Worm (Caenorhabditis elegans) whole organism, L4 larva: ENCODE measurements around the gene sul-1.

Experiments used
- D1046.2 ChIP-seq: fragments of 200-800 bp; sonication (Bioruptor generic); IDR thresholded peaks from 2 replicates; pipeline ENCODE4 v1.3.6; 2022; ENCODE audit warnings: missing genetic modification characterization, missing compliant biosample characterization
- F37D6.2 ChIP-seq: sonication (generic microtip); optimal IDR thresholded peaks from 2 replicates; lab custom pipeline; 2016; ENCODE audit warnings: mild to moderate bottlenecking, missing genetic modification characterization, missing compliant biosample characterization
- R02D3.7 ChIP-seq: fragments of 150-350 bp; sonication (generic microtip); optimal IDR thresholded peaks from 3 replicates; lab custom pipeline; 2014; ENCODE audit warnings: missing biosample characterization, missing genetic modification characterization
- Y75B8A.6 ChIP-seq: fragments of 200-800 bp; sonication (Bioruptor generic); IDR thresholded peaks from 2 replicates; pipeline ENCODE4 v1.3.6; 2022; ENCODE audit warnings: missing genetic modification reagents, missing genetic modification characterization, missing compliant biosample characterization
- ceh-20 ChIP-seq: fragments of 200-800 bp; sonication (Bioruptor generic); IDR thresholded peaks from 2 replicates; pipeline ENCODE4 v1.3.6; 2022; ENCODE audit warnings: missing genetic modification reagents, missing genetic modification characterization, missing compliant biosample characterization
- ces-1 ChIP-seq: fragments of 150-350 bp; sonication (generic microtip); optimal IDR thresholded peaks from 4 replicates; lab custom pipeline; 2014; ENCODE audit warnings: missing biosample characterization, missing genetic modification reagents, missing genetic modification characterization
- ctbp-1 ChIP-seq: fragments of 200-800 bp; sonication (Bioruptor generic); IDR thresholded peaks from 2 replicates; pipeline ENCODE4 v1.3.6; 2022; ENCODE audit warnings: missing genetic modification reagents, missing genetic modification characterization, missing compliant biosample characterization
- daf-16 ChIP-seq, 3 experiments: sonication (generic microtip); optimal IDR thresholded peaks; 2 replicates each; lab custom pipeline; 2016 to 2017; ENCODE audit warnings: missing genetic modification characterization in 3 of 3, missing genetic modification reagents in 3 of 3, mild to moderate bottlenecking in 2 of 3, missing compliant biosample characterization in 2 of 3, missing biosample characterization in 1 of 3, moderate library complexity in 1 of 3
- daf-19 ChIP-seq: fragments of 200-800 bp; sonication (Bioruptor generic); conservative IDR thresholded peaks from 2 replicates; pipeline ENCODE4 v1.3.6; 2022; ENCODE audit warnings: missing genetic modification characterization, missing compliant biosample characterization
- dmd-6 ChIP-seq: fragments of 200-800 bp; sonication (Bioruptor generic); IDR thresholded peaks from 2 replicates; pipeline ENCODE4 v1.3.6; 2022; ENCODE audit warnings: missing genetic modification reagents, missing genetic modification characterization, missing compliant biosample characterization
- duxl-1 ChIP-seq: sonication (generic microtip); optimal IDR thresholded peaks from 2 replicates; lab custom pipeline; 2016; ENCODE audit warnings: mild to moderate bottlenecking, missing genetic modification characterization, moderate library complexity, missing compliant biosample characterization; ENCODE audit not compliant: poor library complexity
- dve-1 ChIP-seq: sonication (generic microtip); optimal IDR thresholded peaks from 2 replicates; lab custom pipeline; 2017; ENCODE audit warnings: antibody characterized with exemption, mild to moderate bottlenecking, missing genetic modification characterization, missing compliant biosample characterization; ENCODE audit not compliant: insufficient read depth
- hlh-11 ChIP-seq: fragments of 200-800 bp; sonication (Bioruptor generic); optimal IDR thresholded peaks from 2 replicates; lab custom pipeline; 2018; ENCODE audit warnings: mild to moderate bottlenecking, missing genetic modification characterization, missing compliant biosample characterization
- jun-1 ChIP-seq: fragments of 150-350 bp; optimal IDR thresholded peaks from 2 replicates; lab custom pipeline; 2014; ENCODE audit warnings: missing biosample characterization, missing genetic modification reagents, missing genetic modification characterization
- lim-7 ChIP-seq: fragments of 200-800 bp; sonication (Bioruptor generic); IDR thresholded peaks from 2 replicates; pipeline ENCODE4 v1.3.6; 2022; ENCODE audit warnings: missing genetic modification characterization, missing compliant biosample characterization
- lin-1 ChIP-seq: fragments of 200-800 bp; sonication (Bioruptor generic); IDR thresholded peaks from 2 replicates; pipeline ENCODE4 v1.3.6; 2022; ENCODE audit warnings: missing genetic modification reagents, missing genetic modification characterization, missing compliant biosample characterization
- lin-29 ChIP-seq: fragments of 200-800 bp; sonication (Bioruptor generic); IDR thresholded peaks from 2 replicates; pipeline ENCODE4 v1.3.6; 2022; ENCODE audit warnings: missing genetic modification reagents, missing genetic modification characterization, missing compliant biosample characterization
- madf-5 ChIP-seq, 2 experiments: fragments of 200-800 bp; sonication (Bioruptor generic); IDR thresholded peaks; 2 replicates each; pipeline ENCODE4 v1.3.6; 2022; ENCODE audit warnings: missing compliant biosample characterization in 2 of 2, missing genetic modification characterization in 2 of 2
- mdt-29 ChIP-seq: fragments of 200-800 bp; sonication (Bioruptor generic); IDR thresholded peaks from 2 replicates; pipeline ENCODE4 v1.3.6; 2022; ENCODE audit warnings: missing genetic modification reagents, missing genetic modification characterization, missing compliant biosample characterization
- mes-2 ChIP-seq: sonication (generic microtip); optimal IDR thresholded peaks from 2 replicates; lab custom pipeline; 2016; ENCODE audit warnings: missing genotype, mild to moderate bottlenecking, missing genetic modification characterization, missing compliant biosample characterization; ENCODE audit not compliant: poor library complexity, severe bottlenecking
- nhr-102 ChIP-seq: sonication (generic microtip); optimal IDR thresholded peaks from 2 replicates; lab custom pipeline; 2016; ENCODE audit warnings: mild to moderate bottlenecking, missing genetic modification characterization, moderate library complexity, missing compliant biosample characterization
- nhr-28 ChIP-seq: fragments of 150-350 bp; optimal IDR thresholded peaks from 2 replicates; lab custom pipeline; 2014; ENCODE audit warnings: missing biosample characterization, missing genetic modification characterization
- nhr-77 ChIP-seq: fragments of 150-350 bp; optimal IDR thresholded peaks from 2 replicates; lab custom pipeline; 2014; ENCODE audit warnings: missing biosample characterization, missing genetic modification characterization
- pha-4 ChIP-seq, 2 experiments: fragments of 150-350 bp in 1 of 2; fragments of 200-800 bp in 1 of 2; sonication (Bioruptor generic) in 1 of 2; IDR thresholded peaks in 1 of 2; optimal IDR thresholded peaks in 1 of 2; 2 replicates each; pipeline versions ENCODE4 v1.3.6 to Lab custom; 2014 to 2022; ENCODE audit warnings: missing genetic modification characterization in 2 of 2, missing genetic modification reagents in 2 of 2, missing biosample characterization in 1 of 2, missing compliant biosample characterization in 1 of 2
- php-3 ChIP-seq: fragments of 200-800 bp; sonication (Bioruptor generic); IDR thresholded peaks from 2 replicates; pipeline ENCODE4 v1.3.6; 2022; ENCODE audit warnings: missing genetic modification reagents, missing genetic modification characterization, missing compliant biosample characterization
- pqm-1 ChIP-seq: sonication (generic microtip); optimal IDR thresholded peaks from 2 replicates; lab custom pipeline; 2017; ENCODE audit warnings: missing biosample characterization, missing genetic modification characterization
- sdz-12 ChIP-seq: fragments of 200-800 bp; sonication (Bioruptor generic); optimal IDR thresholded peaks from 2 replicates; lab custom pipeline; 2018; ENCODE audit warnings: mild to moderate bottlenecking, missing genetic modification characterization, missing compliant biosample characterization
- snpc-1.2 ChIP-seq: fragments of 200-800 bp; sonication (Bioruptor generic); IDR thresholded peaks from 2 replicates; pipeline ENCODE4 v1.3.6; 2022; ENCODE audit warnings: missing genetic modification reagents, missing genetic modification characterization, missing compliant biosample characterization
- snpc-4 ChIP-seq: fragments of 150-350 bp; optimal IDR thresholded peaks from 2 replicates; lab custom pipeline; 2014; ENCODE audit warnings: missing biosample characterization, missing genetic modification characterization
- tra-1 ChIP-seq: fragments of 200-800 bp; sonication (Bioruptor generic); IDR thresholded peaks from 2 replicates; pipeline ENCODE4 v1.3.6; 2022; ENCODE audit warnings: missing genetic modification reagents, missing genetic modification characterization, missing compliant biosample characterization
- unc-62 ChIP-seq, 3 experiments: fragments of 150-350 bp in 1 of 3; sonication (generic microtip); optimal IDR thresholded peaks in 2 of 3; peaks in 1 of 3; 1 replicate in 1 of 3; 2 replicates in 2 of 3; lab custom pipeline; 2014 to 2017; ENCODE audit warnings: missing biosample characterization in 3 of 3, missing genetic modification characterization in 3 of 3, missing genetic modification reagents in 3 of 3, missing genotype in 1 of 3

sul-1 gene

ce11 chrX:3244402-3244801 is 26.3 kb downstream of the sul-1 start:
- peak; percentile 40; the same call in 1 of the 2 replicates for TF ChIP-seq dmd-6 (GFP tag; lab: Robert Waterston, UW)
- TF ChIP-seq Y75B8A.6 (GFP tag; lab: Robert Waterston, UW), result no peak
- TF ChIP-seq unc-62 (GFP tag; optimal IDR thresholded peaks at IDR 0.05 in 1 of 2; lab: Kevin White, UChicago), result peak in 1 of 2 experiments; percentile 94
- no peak for TF ChIP-seq unc-62 (tag; optimal IDR thresholded peaks at IDR 0.05; lab: Kevin White, UChicago)
- peak; percentile 27 for TF ChIP-seq hlh-11 (tag; lab: Kevin White, UChicago)
- peak; percentile 97 for TF ChIP-seq php-3
- TF ChIP-seq sdz-12 (GFP tag; lab: Kevin White, UChicago), result no peak
- no peak for TF ChIP-seq ces-1 (GFP tag; lab: Kevin White, UChicago)
- TF ChIP-seq D1046.2 (GFP tag; lab: Robert Waterston, UW), result no peak
- no peak for TF ChIP-seq madf-5 (GFP tag; IDR thresholded peaks at IDR 0.05; lab: Robert Waterston, UW)
- TF ChIP-seq dve-1 (tag; lab: Kevin White, UChicago), result peak; percentile 16
- TF ChIP-seq ctbp-1 (GFP tag; lab: Robert Waterston, UW), result no peak
- peak; percentile 44 for TF ChIP-seq nhr-28 (tag; lab: Kevin White, UChicago)
- no peak for TF ChIP-seq lim-7 (GFP tag; lab: Robert Waterston, UW)
- TF ChIP-seq, all 104 proteins: peak for 6

ce11 chrX:3243614-3244013 is 27.1 kb downstream of the sul-1 start, which contains the start of gene irg-7:
Gene irg-7, minus strand, starts transcription at chrX:3243636.
- peak; percentile 33; the same call in 1 of the 2 replicates for TF ChIP-seq dmd-6 (GFP tag; lab: Robert Waterston, UW)
- no peak for TF ChIP-seq daf-16 (GFP tag; optimal IDR thresholded peaks at IDR 0.05; lab: Kevin White, UChicago)
- TF ChIP-seq daf-16 (tag; optimal IDR thresholded peaks at IDR 0.05; lab: Kevin White, UChicago), result peak; percentile 67
- no peak for TF ChIP-seq F37D6.2 (tag; lab: Kevin White, UChicago)
- no peak for TF ChIP-seq snpc-4 (tag; lab: Kevin White, UChicago)
- TF ChIP-seq php-3, result peak; percentile 99
- TF ChIP-seq pqm-1 (tag; lab: Kevin White, UChicago), result peak; percentile 38
- TF ChIP-seq mdt-29 (GFP tag; lab: Robert Waterston, UW), result no peak
- peak; percentile 51 for TF ChIP-seq dve-1 (tag; lab: Kevin White, UChicago)
- peak; percentile 11 for TF ChIP-seq hlh-11 (tag; lab: Kevin White, UChicago)
- peak; percentile 65 for TF ChIP-seq nhr-28 (tag; lab: Kevin White, UChicago)

ce11 chrX:3235358-3235816 is 35.3 kb downstream of the sul-1 start, which contains the start of gene F28B4.3:
Gene F28B4.3, minus strand, starts transcription at chrX:3235408.
- no peak for TF ChIP-seq daf-16 (GFP tag; optimal IDR thresholded peaks at IDR 0.05; lab: Kevin White, UChicago)
- peak; percentile 37 for TF ChIP-seq daf-16 (tag; optimal IDR thresholded peaks at IDR 0.05; lab: Kevin White, UChicago)
- peak; percentile 3 for TF ChIP-seq duxl-1 (tag; lab: Kevin White, UChicago)
- peak; percentile 96 for TF ChIP-seq pqm-1 (tag; lab: Kevin White, UChicago)
- peak; percentile 4 for TF ChIP-seq nhr-102 (tag; lab: Kevin White, UChicago)
- peak; percentile 75 for TF ChIP-seq dve-1 (tag; lab: Kevin White, UChicago)
- TF ChIP-seq nhr-77, result peak; percentile 47
- TF ChIP-seq tra-1 (GFP tag; lab: Robert Waterston, UW), result 0 out of 2 replicates have a peak, but pooled peaks have one; percentile 47
- TF ChIP-seq lin-1 (GFP tag; lab: Robert Waterston, UW), result peak; percentile 41; the same call in 1 of the 2 replicates
- TF ChIP-seq snpc-1.2 (GFP tag; lab: Robert Waterston, UW), result no peak
- TF ChIP-seq pha-4 (GFP tag; IDR thresholded peaks at IDR 0.05; lab: Robert Waterston, UW), result no peak
- TF ChIP-seq pha-4 (tag; optimal IDR thresholded peaks at IDR 0.05; lab: Kevin White, UChicago), result no peak
- TF ChIP-seq R02D3.7 (tag; lab: Kevin White, UChicago), result no peak
- TF ChIP-seq hlh-11 (tag; lab: Kevin White, UChicago), result peak; percentile 68
- TF ChIP-seq F37D6.2 (tag; lab: Kevin White, UChicago), result no peak
- TF ChIP-seq jun-1 (tag; lab: Kevin White, UChicago), result peak; percentile 26
- peak; percentile 29 for TF ChIP-seq mes-2
- TF ChIP-seq nhr-28 (tag; lab: Kevin White, UChicago), result peak; percentile 86
- peak; percentile 93 for TF ChIP-seq php-3
- TF ChIP-seq lin-29, result no peak
- TF ChIP-seq dmd-6 (GFP tag; lab: Robert Waterston, UW), result peak; percentile 73
- no peak for TF ChIP-seq daf-19 (GFP tag; lab: Robert Waterston, UW)
- TF ChIP-seq ceh-20 (GFP tag; lab: Robert Waterston, UW), result peak; percentile 29; the same call in 1 of the 2 replicates
- TF ChIP-seq ces-1 (GFP tag; lab: Kevin White, UChicago), result no peak
- TF ChIP-seq, all 104 proteins: peak for 15
